Worm (Caenorhabditis elegans): Measurements from ENCODE around the gene ceh-60.

ce11 chrX:6505008-6505407 lies 24.9 kb downstream of the ceh-60 start, which contains the start of gene cdf-1:
- TF ChIP-seq him-1 (tag; optimal IDR thresholded peaks at IDR 0.05) (no peak), dao-5 (tag; optimal IDR thresholded peaks at IDR 0.05) (no peak), W03F9.2 (tag; optimal IDR thresholded peaks at IDR 0.05) (no peak)
